Fruit fly (Drosophila melanogaster) whole organism, embryonic: ENCODE data around the gene Mtp.

Source experiments
- CG10147 ChIP-seq: fragments of 200-800 bp; sonication (Bioruptor generic); optimal IDR thresholded peaks from 2 replicates; lab custom pipeline; 2019; ENCODE audit warnings: missing biosample characterization, mild to moderate bottlenecking, missing genetic modification characterization, moderate library complexity
- CG12155 ChIP-seq: fragments of 200-800 bp; sonication (Bioruptor generic); optimal IDR thresholded peaks from 3 replicates; lab custom pipeline; 2016; ENCODE audit warnings: missing biosample characterization, missing genetic modification characterization
- CG12391 ChIP-seq: fragments of 200-800 bp; sonication (Bioruptor generic); optimal IDR thresholded peaks from 3 replicates; lab custom pipeline; 2018; ENCODE audit warnings: missing biosample characterization, mild to moderate bottlenecking, missing genetic modification characterization, moderate library complexity
- CG12744 ChIP-seq: fragments of 200-800 bp; sonication (Bioruptor generic); optimal IDR thresholded peaks from 2 replicates; lab custom pipeline; 2016; ENCODE audit warnings: missing biosample characterization, missing genetic modification characterization
- CG13894 ChIP-seq: fragments of 200-800 bp; sonication (Bioruptor generic); optimal IDR thresholded peaks from 3 replicates; lab custom pipeline; 2018; ENCODE audit warnings: missing biosample characterization, mild to moderate bottlenecking, missing genetic modification characterization, moderate library complexity
- CG14050 ChIP-seq: fragments of 200-800 bp; sonication (Bioruptor generic); IDR thresholded peaks from 3 replicates; pipeline ENCODE4 v1.3.6; 2022; ENCODE audit warnings: missing biosample characterization, missing genetic modification characterization
- CG14965 ChIP-seq: fragments of 200-800 bp; sonication (Bioruptor generic); optimal IDR thresholded peaks from 2 replicates; lab custom pipeline; 2016; ENCODE audit warnings: missing biosample characterization, missing genetic modification characterization, borderline replicate concordance
- CG15479 ChIP-seq: fragments of 200-800 bp; sonication (Bioruptor generic); optimal IDR thresholded peaks from 3 replicates; lab custom pipeline; 2019; ENCODE audit warnings: missing biosample characterization, mild to moderate bottlenecking, missing genetic modification characterization, moderate library complexity
- CG2116 ChIP-seq: fragments of 200-800 bp; sonication (Bioruptor generic); optimal IDR thresholded peaks from 3 replicates; lab custom pipeline; 2018; ENCODE audit warnings: missing biosample characterization, mild to moderate bottlenecking, missing genetic modification characterization
- CG2889 ChIP-seq: fragments of 200-800 bp; sonication (Bioruptor generic); IDR thresholded peaks from 3 replicates; pipeline ENCODE4 v1.3.6; 2022; ENCODE audit warnings: missing biosample characterization, missing genetic modification characterization
- CG30020 ChIP-seq: fragments of 200-800 bp; optimal IDR thresholded peaks from 2 replicates; lab custom pipeline; 2019; ENCODE audit warnings: missing biosample characterization, mild to moderate bottlenecking, missing genetic modification characterization, moderate library complexity
- CG30431 ChIP-seq: fragments of 200-800 bp; sonication (Bioruptor generic); optimal IDR thresholded peaks from 2 replicates; lab custom pipeline; 2017; ENCODE audit warnings: missing biosample characterization, missing genetic modification characterization
- CG3407 ChIP-seq: fragments of 200-800 bp; sonication (Bioruptor generic); optimal IDR thresholded peaks from 2 replicates; lab custom pipeline; 2018; ENCODE audit warnings: missing biosample characterization, mild to moderate bottlenecking, missing genetic modification characterization
- CG3726 ChIP-seq: fragments of 200-800 bp; sonication (Bioruptor generic); IDR thresholded peaks from 3 replicates; pipeline ENCODE4, ENCODE4 v1.3.6; 2022; ENCODE audit warnings: missing biosample characterization, missing genetic modification characterization
- CG5245 ChIP-seq: fragments of 200-800 bp; sonication (Bioruptor generic); optimal IDR thresholded peaks from 3 replicates; lab custom pipeline; 2016; ENCODE audit warnings: missing biosample characterization, missing genetic modification characterization
- CG6854 ChIP-seq: fragments of 200-800 bp; sonication (Bioruptor generic); optimal IDR thresholded peaks from 3 replicates; lab custom pipeline; 2017; ENCODE audit warnings: missing biosample characterization, mild to moderate bottlenecking, missing genetic modification characterization
- CG7357 ChIP-seq: fragments of 200-800 bp; sonication (Bioruptor generic); IDR thresholded peaks from 3 replicates; pipeline ENCODE4 v1.3.6; 2022; ENCODE audit warnings: missing biosample characterization, missing genetic modification characterization
- D19A ChIP-seq: fragments of 200-800 bp; optimal IDR thresholded peaks from 3 replicates; lab custom pipeline; 2019; ENCODE audit warnings: missing biosample characterization, mild to moderate bottlenecking, missing genetic modification characterization, moderate library complexity
- Ets65A ChIP-seq: fragments of 200-800 bp; sonication (Bioruptor generic); peaks from one replicate; lab custom pipeline; 2016; ENCODE audit warnings: missing biosample characterization, missing genetic modification characterization
- HLH3B ChIP-seq: fragments of 200-800 bp; sonication (Bioruptor generic); IDR thresholded peaks from 2 replicates; pipeline ENCODE4 v1.3.6; 2022; ENCODE audit warnings: missing biosample characterization, missing genetic modification characterization
- HLH4C ChIP-seq: fragments of 200-800 bp; sonication (Bioruptor generic); IDR thresholded peaks from 3 replicates; pipeline ENCODE4 v1.3.6; 2022; ENCODE audit warnings: missing biosample characterization, missing genetic modification characterization; ENCODE audit not compliant: partially characterized antibody
- Hand ChIP-seq: fragments of 200-800 bp; sonication (Bioruptor generic); optimal IDR thresholded peaks from 2 replicates; lab custom pipeline; 2017; ENCODE audit warnings: mild to moderate bottlenecking, missing biosample characterization, missing genetic modification reagents, missing genetic modification characterization
- Nf-YA ChIP-seq: fragments of 200-800 bp; sonication (Bioruptor generic); IDR thresholded peaks from 2 replicates; pipeline ENCODE4 v1.3.6; 2022; ENCODE audit warnings: missing biosample characterization, missing genetic modification characterization
- Pdp1 ChIP-seq, 2 experiments: fragments of 200-800 bp; sonication (Bioruptor generic); optimal IDR thresholded peaks; 3 replicates each; lab custom pipeline; 2016; ENCODE audit warnings: missing biosample characterization in 2 of 2, missing genetic modification characterization in 2 of 2, mild to moderate bottlenecking in 1 of 2, moderate library complexity in 1 of 2
- Side ChIP-seq: fragments of 200-800 bp; sonication (Bioruptor generic); optimal IDR thresholded peaks from 2 replicates; lab custom pipeline; 2016; ENCODE audit warnings: missing biosample characterization, missing genetic modification characterization
- Sox100B ChIP-seq: fragments of 200-800 bp; sonication (Bioruptor generic); optimal IDR thresholded peaks from 3 replicates; lab custom pipeline; 2018; ENCODE audit warnings: missing biosample characterization, mild to moderate bottlenecking, missing genetic modification characterization
- Taf1 ChIP-seq: fragments of 200-800 bp; sonication (Bioruptor generic); IDR thresholded peaks from 2 replicates; pipeline ENCODE4 v1.3.6; 2022; ENCODE audit warnings: missing biosample characterization, missing genetic modification characterization
- Tbp ChIP-seq: fragments of >200 bp; optimal IDR thresholded peaks from 2 replicates; lab custom pipeline; 2018; ENCODE audit warnings: missing biosample characterization, missing genetic modification characterization
- Vsx1 ChIP-seq: fragments of 200-800 bp; sonication (Bioruptor generic); optimal IDR thresholded peaks from 2 replicates; lab custom pipeline; 2017; ENCODE audit warnings: missing biosample characterization, mild to moderate bottlenecking, missing genetic modification characterization, missing genetic modification reagents
- YL-1 ChIP-seq: fragments of 200-800 bp; sonication (Bioruptor generic); optimal IDR thresholded peaks from 3 replicates; lab custom pipeline; 2017; ENCODE audit warnings: missing biosample characterization, mild to moderate bottlenecking, missing genetic modification characterization
- abd-A ChIP-seq: fragments of 200-800 bp; sonication (Bioruptor generic); optimal IDR thresholded peaks from 3 replicates; lab custom pipeline; 2019; ENCODE audit warnings: missing biosample characterization, mild to moderate bottlenecking, missing genetic modification characterization, moderate library complexity
- ap ChIP-seq: fragments of 200-800 bp; sonication (Bioruptor generic); IDR thresholded peaks from 2 replicates; pipeline ENCODE4 v1.3.6; 2022; ENCODE audit warnings: missing biosample characterization, missing genetic modification characterization
- ara ChIP-seq: fragments of 200-800 bp; sonication (Bioruptor generic); IDR thresholded peaks from 2 replicates; pipeline ENCODE4 v1.3.6; 2022; ENCODE audit warnings: missing biosample characterization, missing genetic modification characterization
- ash1 ChIP-seq: fragments of 200-800 bp; sonication (Bioruptor generic); optimal IDR thresholded peaks from 2 replicates; lab custom pipeline; 2018; ENCODE audit warnings: missing biosample characterization, mild to moderate bottlenecking, missing genetic modification characterization
- btn ChIP-seq: fragments of 200-800 bp; sonication (Bioruptor generic); optimal IDR thresholded peaks from 2 replicates; lab custom pipeline; 2016; ENCODE audit warnings: missing biosample characterization, missing genetic modification characterization
- chinmo ChIP-seq: fragments of 200-800 bp; sonication (Bioruptor generic); IDR thresholded peaks from 4 replicates; pipeline ENCODE4 v1.3.6; 2022; ENCODE audit warnings: missing biosample characterization, missing genetic modification characterization; ENCODE audit not compliant: partially characterized antibody
- cwo ChIP-seq: fragments of 200-800 bp; sonication (Bioruptor generic); optimal IDR thresholded peaks from 3 replicates; lab custom pipeline; 2017; ENCODE audit warnings: missing biosample characterization, missing genetic modification characterization, mild to moderate bottlenecking, moderate library complexity, missing genetic modification reagents
- exex ChIP-seq: fragments of 200-800 bp; sonication (Bioruptor generic); optimal IDR thresholded peaks from 4 replicates; lab custom pipeline; 2018; ENCODE audit warnings: missing biosample characterization, mild to moderate bottlenecking, missing genetic modification characterization, moderate library complexity
- grn ChIP-seq: fragments of 200-800 bp; sonication (Bioruptor generic); optimal IDR thresholded peaks from 3 replicates; lab custom pipeline; 2017; ENCODE audit warnings: missing biosample characterization, missing genetic modification characterization
- lab ChIP-seq: fragments of 200-800 bp; sonication (Bioruptor generic); optimal IDR thresholded peaks from 3 replicates; lab custom pipeline; 2017; ENCODE audit warnings: missing biosample characterization, missing genetic modification characterization, mild to moderate bottlenecking, moderate library complexity, missing genetic modification reagents
- nerfin-2 ChIP-seq: fragments of 200-800 bp; sonication (Bioruptor generic); IDR thresholded peaks from 2 replicates; pipeline ENCODE4 v1.3.6; 2022; ENCODE audit warnings: missing biosample characterization, missing genetic modification characterization; ENCODE audit not compliant: partially characterized antibody
- prd ChIP-seq, 3 experiments: fragments of >200 bp in 2 of 3; fragments of 200-800 bp in 1 of 3; sonication (Bioruptor generic) in 1 of 3; optimal IDR thresholded peaks in 2 of 3; IDR thresholded peaks in 1 of 3; 2 replicates in 2 of 3; 3 replicates in 1 of 3; pipeline versions ENCODE4 v1.3.6 to Lab custom; 2017 to 2022; ENCODE audit warnings: missing biosample characterization in 1 of 3, missing genetic modification characterization in 1 of 3
- sd ChIP-seq: fragments of 200-800 bp; sonication (Bioruptor generic); optimal IDR thresholded peaks from 3 replicates; lab custom pipeline; 2018; ENCODE audit warnings: missing biosample characterization, mild to moderate bottlenecking, missing genetic modification characterization, moderate library complexity
- sens ChIP-seq: fragments of 200-800 bp; sonication (Bioruptor generic); peaks from one replicate; lab custom pipeline; 2016; ENCODE audit warnings: missing biosample characterization, missing genetic modification characterization
- tio ChIP-seq: fragments of 200-800 bp; sonication (Bioruptor generic); optimal IDR thresholded peaks from 2 replicates; lab custom pipeline; 2017; ENCODE audit warnings: missing biosample characterization, missing genetic modification characterization, inconsistent platforms

Mtp gene

dm6 chr2L:20905025-20905424 lies 17.7 kb downstream of the Mtp start:
- TF ChIP-seq sens (peak; percentile 46), CG15479 (GFP tag; lab: Kevin White, UChicago) (no peak), Ets65A (GFP tag; lab: Kevin White, UChicago) (peak; percentile 10)

- TF ChIP-seq chinmo (GFP tag; lab: Robert Waterston, UW) (0 out of 4 replicates have a peak, but pooled peaks have one; percentile 36), CG3726 (no peak), ash1 (no peak), grn (peak; percentile 15), CG12744 (GFP tag; lab: Kevin White, UChicago) (no peak), CG2889 (GFP tag; lab: Robert Waterston, UW) (no peak), tio (GFP tag; lab: Kevin White, UChicago) (no peak), exex (no peak), prd (optimal IDR thresholded peaks at IDR 0.05; lab: Kevin White, UChicago) (no peak), prd (GFP tag; IDR thresholded peaks at IDR 0.05; lab: Robert Waterston, UW) (no peak), Vsx1 (GFP tag; lab: Kevin White, UChicago) (no peak), CG7357 (GFP tag; lab: Robert Waterston, UW) (no peak), CG14050 (no peak), lab (GFP tag; lab: Kevin White, UChicago) (peak; percentile 5), CG13894 (peak; percentile 94)
Measured at dm6 chr2L:20904327-20904726, 18.3 kb downstream of the Mtp start.

- no peak for TF ChIP-seq YL-1
- peak; percentile 78 for TF ChIP-seq sd (tag; lab: Kevin White, UChicago)
- no peak for TF ChIP-seq Tbp
- peak; percentile 29 for TF ChIP-seq sens
- TF ChIP-seq CG12155 (GFP tag; lab: Kevin White, UChicago), result no peak
- TF ChIP-seq Pdp1 (GFP tag; optimal IDR thresholded peaks at IDR 0.05; lab: Kevin White, UChicago), result peak in 1 of 2 experiments; percentile 50
- TF ChIP-seq cwo (GFP tag; lab: Kevin White, UChicago), result peak; percentile 66
- no peak for TF ChIP-seq CG30431 (GFP tag; lab: Kevin White, UChicago)
- TF ChIP-seq abd-A (tag; lab: Kevin White, UChicago), result peak; percentile 40
- TF ChIP-seq HLH3B, result no peak
- TF ChIP-seq Sox100B (GFP tag; lab: Kevin White, UChicago), result no peak
- TF ChIP-seq, all 482 proteins: peak for 5
Measured at dm6 chr2L:20898478-20899075, 24.1 kb downstream of the Mtp start.

- no peak for TF ChIP-seq CG2116 (GFP tag; lab: Kevin White, UChicago)
- no peak for TF ChIP-seq ap (GFP tag; lab: Robert Waterston, UW)
- TF ChIP-seq CG6854, result peak; percentile 42
- TF ChIP-seq Nf-YA (GFP tag; lab: Robert Waterston, UW), result peak; percentile 46; the same call in 1 of the 2 replicates
- TF ChIP-seq CG30020 (tag; lab: Kevin White, UChicago), result no peak
- no peak for TF ChIP-seq HLH4C (GFP tag; lab: Robert Waterston, UW)
- no peak for TF ChIP-seq Taf1 (GFP tag; lab: Robert Waterston, UW)
- no peak for TF ChIP-seq CG14965 (GFP tag; lab: Kevin White, UChicago)
- no peak for TF ChIP-seq Side (GFP tag; lab: Kevin White, UChicago)
- no peak for TF ChIP-seq nerfin-2
- no peak for TF ChIP-seq CG5245 (GFP tag; lab: Kevin White, UChicago)
- peak; percentile 65 for TF ChIP-seq CG3407
- TF ChIP-seq ara (GFP tag; lab: Robert Waterston, UW), result no peak
- TF ChIP-seq D19A (tag; lab: Kevin White, UChicago), result peak; percentile 57
- TF ChIP-seq Hand (GFP tag; lab: Kevin White, UChicago), result no peak
- no peak for TF ChIP-seq chinmo (GFP tag; lab: Robert Waterston, UW)
- TF ChIP-seq CG12391 (tag; lab: Kevin White, UChicago), result no peak
- TF ChIP-seq CG10147 (GFP tag; lab: Kevin White, UChicago), result no peak
- peak; percentile 9 for TF ChIP-seq btn (GFP tag; lab: Kevin White, UChicago)
- TF ChIP-seq tio (GFP tag; lab: Kevin White, UChicago), result peak; percentile 36
Measured at dm6 chr2L:20896681-20897341, 25.9 kb downstream of the Mtp start.
